Worm (Caenorhabditis elegans) whole organism, L4 larva: ENCODE results near the gene T25C12.3.

Source experiments
- F26F4.8 ChIP-seq: fragments of 200-800 bp; sonication (Bioruptor generic); conservative IDR thresholded peaks from 2 replicates; pipeline ENCODE4 v1.3.6; 2022; ENCODE audit warnings: missing genetic modification characterization, missing compliant biosample characterization
- F37D6.2 ChIP-seq: sonication (generic microtip); optimal IDR thresholded peaks from 2 replicates; lab custom pipeline; 2016; ENCODE audit warnings: mild to moderate bottlenecking, missing genetic modification characterization, missing compliant biosample characterization
- F44E2.7 ChIP-seq: fragments of 200-800 bp; sonication (Bioruptor generic); IDR thresholded peaks from 2 replicates; pipeline ENCODE4 v2.1.2; 2022; ENCODE audit warnings: missing genetic modification characterization, missing compliant biosample characterization
- R02D3.7 ChIP-seq: fragments of 150-350 bp; sonication (generic microtip); optimal IDR thresholded peaks from 3 replicates; lab custom pipeline; 2014; ENCODE audit warnings: missing biosample characterization, missing genetic modification characterization
- T20F7.1 ChIP-seq: fragments of 200-800 bp; sonication (Bioruptor generic); optimal IDR thresholded peaks from 2 replicates; lab custom pipeline; 2018; ENCODE audit warnings: mild to moderate bottlenecking, missing genetic modification characterization, missing compliant biosample characterization
- T26A8.4 ChIP-seq: fragments of 200-800 bp; sonication (Bioruptor generic); IDR thresholded peaks from 2 replicates; pipeline ENCODE4 v1.3.6; 2022; ENCODE audit warnings: missing genetic modification characterization, missing compliant biosample characterization
- Y105C5A.15 ChIP-seq: fragments of 200-800 bp; sonication (Bioruptor generic); IDR thresholded peaks from 2 replicates; pipeline ENCODE4 v1.3.6; 2022; ENCODE audit warnings: missing genetic modification characterization, missing compliant biosample characterization
- Y48G9A.11 ChIP-seq: fragments of 200-800 bp; sonication (Bioruptor generic); IDR thresholded peaks from 2 replicates; pipeline ENCODE4 v1.3.6; 2022; ENCODE audit warnings: missing genetic modification reagents, missing genetic modification characterization, missing compliant biosample characterization
- Y75B8A.6 ChIP-seq: fragments of 200-800 bp; sonication (Bioruptor generic); IDR thresholded peaks from 2 replicates; pipeline ENCODE4 v1.3.6; 2022; ENCODE audit warnings: missing genetic modification reagents, missing genetic modification characterization, missing compliant biosample characterization
- ZK546.5 ChIP-seq, 2 experiments: sonication (generic microtip); optimal IDR thresholded peaks; 2 replicates each; lab custom pipeline; 2017; ENCODE audit warnings: missing biosample characterization in 2 of 2, missing genetic modification characterization in 2 of 2
- aly-2 ChIP-seq: sonication (generic microtip); optimal IDR thresholded peaks from 2 replicates; lab custom pipeline; 2018; ENCODE audit warnings: missing biosample characterization, missing genetic modification characterization
- arid-1 ChIP-seq: fragments of 200-800 bp; sonication (Bioruptor generic); conservative IDR thresholded peaks from 2 replicates; pipeline ENCODE4 v1.3.6; 2022; ENCODE audit warnings: missing genetic modification reagents, missing genetic modification characterization, missing compliant biosample characterization
- ceh-20 ChIP-seq: fragments of 200-800 bp; sonication (Bioruptor generic); IDR thresholded peaks from 2 replicates; pipeline ENCODE4 v1.3.6; 2022; ENCODE audit warnings: missing genetic modification reagents, missing genetic modification characterization, missing compliant biosample characterization
- ceh-28 ChIP-seq: fragments of 150-350 bp; optimal IDR thresholded peaks from 2 replicates; lab custom pipeline; 2014; ENCODE audit warnings: missing biosample characterization, missing genetic modification reagents, missing genetic modification characterization
- ceh-44 ChIP-seq: fragments of 200-800 bp; sonication (Bioruptor generic); IDR thresholded peaks from 2 replicates; pipeline ENCODE4 v1.3.6; 2022; ENCODE audit warnings: missing genetic modification reagents, missing genetic modification characterization, missing compliant biosample characterization
- ceh-82 ChIP-seq: sonication (generic microtip); optimal IDR thresholded peaks from 2 replicates; lab custom pipeline; 2017; ENCODE audit warnings: missing biosample characterization, missing genetic modification characterization
- cey-2 ChIP-seq: sonication (generic microtip); optimal IDR thresholded peaks from 3 replicates; lab custom pipeline; 2017; ENCODE audit warnings: missing genetic modification characterization, mild to moderate bottlenecking, missing compliant biosample characterization, antibody characterized with exemption, borderline replicate concordance; ENCODE audit not compliant: insufficient read depth
- ctbp-1 ChIP-seq: fragments of 200-800 bp; sonication (Bioruptor generic); IDR thresholded peaks from 2 replicates; pipeline ENCODE4 v1.3.6; 2022; ENCODE audit warnings: missing genetic modification reagents, missing genetic modification characterization, missing compliant biosample characterization
- daf-16 ChIP-seq, 3 experiments: sonication (generic microtip); optimal IDR thresholded peaks; 2 replicates each; lab custom pipeline; 2016 to 2017; ENCODE audit warnings: missing genetic modification characterization in 3 of 3, missing genetic modification reagents in 3 of 3, mild to moderate bottlenecking in 2 of 3, missing compliant biosample characterization in 2 of 3, missing biosample characterization in 1 of 3, moderate library complexity in 1 of 3
- daf-19 ChIP-seq: fragments of 200-800 bp; sonication (Bioruptor generic); conservative IDR thresholded peaks from 2 replicates; pipeline ENCODE4 v1.3.6; 2022; ENCODE audit warnings: missing genetic modification characterization, missing compliant biosample characterization
- daf-8 ChIP-seq: fragments of 200-800 bp; sonication (Bioruptor generic); IDR thresholded peaks from 2 replicates; pipeline ENCODE4 v1.3.6; 2022; ENCODE audit warnings: missing genetic modification characterization, missing compliant biosample characterization
- dmd-8 ChIP-seq: fragments of 200-800 bp; sonication (Bioruptor generic); IDR thresholded peaks from 2 replicates; pipeline ENCODE4 v1.3.6; 2022; ENCODE audit warnings: missing genetic modification characterization, missing compliant biosample characterization
- dmd-9 ChIP-seq: fragments of 200-800 bp; sonication (Bioruptor generic); IDR thresholded peaks from 2 replicates; pipeline ENCODE4 v1.3.6; 2022; ENCODE audit warnings: missing genetic modification reagents, missing genetic modification characterization, missing compliant biosample characterization
- dpl-1 ChIP-seq: fragments of 150-350 bp; optimal IDR thresholded peaks from 2 replicates; lab custom pipeline; 2014; ENCODE audit warnings: missing biosample characterization, missing genetic modification reagents, missing genetic modification characterization
- dve-1 ChIP-seq: sonication (generic microtip); optimal IDR thresholded peaks from 2 replicates; lab custom pipeline; 2017; ENCODE audit warnings: antibody characterized with exemption, mild to moderate bottlenecking, missing genetic modification characterization, missing compliant biosample characterization; ENCODE audit not compliant: insufficient read depth
- gei-8 ChIP-seq: fragments of 200-800 bp; sonication (Bioruptor generic); optimal IDR thresholded peaks from 2 replicates; lab custom pipeline; 2018; ENCODE audit warnings: mild to moderate bottlenecking, missing genetic modification characterization, missing compliant biosample characterization
- hif-1 ChIP-seq, 2 experiments: sonication (generic microtip); optimal IDR thresholded peaks; 2 replicates each; lab custom pipeline; 2016 to 2017; ENCODE audit warnings: missing compliant biosample characterization in 2 of 2, missing genetic modification characterization in 2 of 2, missing genetic modification reagents in 2 of 2, missing genotype in 2 of 2, mild to moderate bottlenecking in 1 of 2
- lin-13 ChIP-seq: fragments of 150-350 bp; optimal IDR thresholded peaks from 2 replicates; lab custom pipeline; 2014; ENCODE audit warnings: missing biosample characterization, missing genetic modification reagents, missing genetic modification characterization
- lin-29 ChIP-seq: fragments of 200-800 bp; sonication (Bioruptor generic); IDR thresholded peaks from 2 replicates; pipeline ENCODE4 v1.3.6; 2022; ENCODE audit warnings: missing genetic modification reagents, missing genetic modification characterization, missing compliant biosample characterization
- lin-38 ChIP-seq: fragments of 200-800 bp; sonication (Bioruptor generic); IDR thresholded peaks from 2 replicates; pipeline ENCODE4 v1.3.6; 2022; ENCODE audit warnings: missing genetic modification reagents, missing genetic modification characterization, missing compliant biosample characterization
- lir-3 ChIP-seq: sonication (generic microtip); optimal IDR thresholded peaks from 2 replicates; lab custom pipeline; 2016; ENCODE audit warnings: mild to moderate bottlenecking, missing genetic modification characterization, missing compliant biosample characterization
- lsy-2 ChIP-seq, 2 experiments: fragments of 150-350 bp in 1 of 2; sonication (generic microtip) in 1 of 2; optimal IDR thresholded peaks; 2 replicates each; lab custom pipeline; 2014 to 2017; ENCODE audit warnings: missing biosample characterization in 2 of 2, missing genetic modification characterization in 2 of 2
- mdl-1 ChIP-seq, 2 experiments: fragments of 150-350 bp in 1 of 2; sonication (generic microtip) in 1 of 2; optimal IDR thresholded peaks; 2 replicates each; lab custom pipeline; 2014 to 2017; ENCODE audit warnings: missing biosample characterization in 2 of 2, missing genetic modification characterization in 2 of 2
- mdt-29 ChIP-seq: fragments of 200-800 bp; sonication (Bioruptor generic); IDR thresholded peaks from 2 replicates; pipeline ENCODE4 v1.3.6; 2022; ENCODE audit warnings: missing genetic modification reagents, missing genetic modification characterization, missing compliant biosample characterization
- mep-1 ChIP-seq: fragments of 150-350 bp; sonication (generic microtip); optimal IDR thresholded peaks from 3 replicates; lab custom pipeline; 2014; ENCODE audit warnings: missing biosample characterization, missing genetic modification characterization
- mxl-3 ChIP-seq: fragments of 200-800 bp; sonication (Bioruptor generic); optimal IDR thresholded peaks from 2 replicates; lab custom pipeline; 2018; ENCODE audit warnings: mild to moderate bottlenecking, missing genetic modification characterization, missing compliant biosample characterization
- nhr-11 ChIP-seq: fragments of 150-350 bp; optimal IDR thresholded peaks from 2 replicates; lab custom pipeline; 2014; ENCODE audit warnings: missing biosample characterization, missing genetic modification characterization
- nhr-237 ChIP-seq: sonication (generic microtip); optimal IDR thresholded peaks from 2 replicates; lab custom pipeline; 2017; ENCODE audit warnings: missing biosample characterization, missing genetic modification characterization
- nhr-76 ChIP-seq: fragments of 150-350 bp; optimal IDR thresholded peaks from 2 replicates; lab custom pipeline; 2014; ENCODE audit warnings: missing biosample characterization, missing genetic modification characterization
- php-3 ChIP-seq: fragments of 200-800 bp; sonication (Bioruptor generic); IDR thresholded peaks from 2 replicates; pipeline ENCODE4 v1.3.6; 2022; ENCODE audit warnings: missing genetic modification reagents, missing genetic modification characterization, missing compliant biosample characterization
- pqm-1 ChIP-seq: sonication (generic microtip); optimal IDR thresholded peaks from 2 replicates; lab custom pipeline; 2017; ENCODE audit warnings: missing biosample characterization, missing genetic modification characterization
- rbr-2 ChIP-seq: sonication (generic microtip); optimal IDR thresholded peaks from 2 replicates; lab custom pipeline; 2016; ENCODE audit warnings: missing genotype, missing genetic modification characterization, missing compliant biosample characterization
- saeg-2 ChIP-seq: fragments of 200-800 bp; sonication (Bioruptor generic); IDR thresholded peaks from 2 replicates; pipeline ENCODE4 v1.3.6; 2022; ENCODE audit warnings: missing genetic modification reagents, missing genetic modification characterization, missing compliant biosample characterization
- set-16 ChIP-seq: fragments of 200-800 bp; sonication (Bioruptor generic); IDR thresholded peaks from 2 replicates; pipeline ENCODE4 v1.3.6; 2022; ENCODE audit warnings: missing genetic modification reagents, missing genetic modification characterization, missing compliant biosample characterization
- skn-1 ChIP-seq: fragments of 150-350 bp; optimal IDR thresholded peaks from 2 replicates; lab custom pipeline; 2014; ENCODE audit warnings: missing biosample characterization, missing genetic modification characterization
- snpc-4 ChIP-seq: fragments of 150-350 bp; optimal IDR thresholded peaks from 2 replicates; lab custom pipeline; 2014; ENCODE audit warnings: missing biosample characterization, missing genetic modification characterization
- tag-97 ChIP-seq: fragments of 200-800 bp; sonication (Bioruptor generic); IDR thresholded peaks from 2 replicates; pipeline ENCODE4 v1.3.6; 2022; ENCODE audit warnings: missing genetic modification characterization, missing compliant biosample characterization
- tra-1 ChIP-seq: fragments of 200-800 bp; sonication (Bioruptor generic); IDR thresholded peaks from 2 replicates; pipeline ENCODE4 v1.3.6; 2022; ENCODE audit warnings: missing genetic modification reagents, missing genetic modification characterization, missing compliant biosample characterization
- zag-1 ChIP-seq: fragments of 150-350 bp; optimal IDR thresholded peaks from 2 replicates; lab custom pipeline; 2014; ENCODE audit warnings: missing biosample characterization, missing genetic modification characterization
- zip-11 ChIP-seq: fragments of 200-800 bp; sonication (Bioruptor generic); IDR thresholded peaks from 2 replicates; pipeline ENCODE4 v1.3.6; 2022; ENCODE audit warnings: missing genetic modification characterization, missing compliant biosample characterization
- ztf-11 ChIP-seq: fragments of 150-350 bp; optimal IDR thresholded peaks from 2 replicates; lab custom pipeline; 2014; ENCODE audit warnings: missing biosample characterization, missing genetic modification characterization
- ztf-7 ChIP-seq: fragments of 150-350 bp; optimal IDR thresholded peaks from 2 replicates; lab custom pipeline; 2014; ENCODE audit warnings: missing biosample characterization, missing genetic modification characterization

Gene T25C12.3

DNA sequence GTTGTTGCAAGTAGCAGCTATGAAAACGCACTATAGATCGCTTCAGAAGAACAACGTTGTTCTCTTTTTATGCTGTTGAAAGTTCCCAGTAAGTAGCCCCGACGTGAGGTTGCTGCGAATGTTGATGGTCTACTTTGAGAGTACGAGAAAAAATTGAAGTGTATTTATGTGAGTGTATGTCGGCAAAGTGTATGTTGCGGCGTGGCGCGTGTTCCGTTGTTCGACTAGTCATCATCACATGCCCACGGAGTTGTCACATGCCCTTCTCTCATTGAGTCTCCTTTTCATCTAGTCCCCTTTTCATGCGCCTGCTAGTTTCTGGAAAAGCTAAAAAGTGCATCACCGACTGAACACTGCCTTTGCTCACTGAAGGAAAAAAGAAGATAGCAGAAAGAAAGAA is 27.9 kb downstream of the T25C12.3 start (continued):
- TF ChIP-seq saeg-2 (GFP tag; lab: Robert Waterston, UW) (0 out of 2 replicates have a peak, but pooled peaks have one; percentile 60), F26F4.8 (GFP tag; lab: Robert Waterston, UW) (no peak), tra-1 (peak; percentile 66; the same call in 1 of the 2 replicates), ceh-20 (GFP tag; lab: Robert Waterston, UW) (peak; percentile 77), dmd-9 (0 out of 2 replicates have a peak, but pooled peaks have one; percentile 43), R02D3.7 (tag; lab: Kevin White, UChicago) (no peak), tag-97 (GFP tag; lab: Robert Waterston, UW) (no peak), zag-1 (tag; lab: Kevin White, UChicago) (no peak), gei-8 (GFP tag; lab: Kevin White, UChicago) (peak; percentile 16), F37D6.2 (tag; lab: Kevin White, UChicago) (peak; percentile 76), dpl-1 (GFP tag; lab: Kevin White, UChicago) (peak; percentile 54), lin-13 (GFP tag; lab: Kevin White, UChicago) (no peak), lir-3 (tag; lab: Kevin White, UChicago) (no peak), cey-2 (tag; lab: Kevin White, UChicago) (no peak), pqm-1 (no peak), ctbp-1 (GFP tag; lab: Robert Waterston, UW) (peak; percentile 86), T26A8.4 (GFP tag; lab: Robert Waterston, UW) (peak; percentile 32; the same call in 1 of the 2 replicates), arid-1 (GFP tag; lab: Robert Waterston, UW) (no peak), zip-11 (GFP tag; lab: Robert Waterston, UW) (no peak), dve-1 (peak; percentile 67), nhr-237 (tag; lab: Kevin White, UChicago) (no peak), skn-1 (tag; lab: Kevin White, UChicago) (no peak), mdt-29 (GFP tag; lab: Robert Waterston, UW) (0 out of 2 replicates have a peak, but pooled peaks have one; percentile 13), nhr-11 (tag; lab: Kevin White, UChicago) (peak; percentile 94), nhr-76 (tag; lab: Kevin White, UChicago) (no peak), Y75B8A.6 (GFP tag; lab: Robert Waterston, UW) (no peak), hif-1 (tag; optimal IDR thresholded peaks at IDR 0.05; lab: Kevin White, UChicago) (peak in 1 of 2 experiments; percentile 86), lsy-2 (tag; optimal IDR thresholded peaks at IDR 0.05; lab: Kevin White, UChicago) (peak; percentile 72 to 81), dmd-8 (GFP tag; lab: Robert Waterston, UW) (no peak), ztf-7 (tag; lab: Kevin White, UChicago) (no peak), F44E2.7 (no peak), Y105C5A.15 (GFP tag; lab: Robert Waterston, UW) (no peak), ceh-44 (GFP tag; lab: Robert Waterston, UW) (no peak), snpc-4 (no peak), daf-16 (GFP tag; optimal IDR thresholded peaks at IDR 0.05; lab: Kevin White, UChicago) (no peak), daf-16 (tag; optimal IDR thresholded peaks at IDR 0.05; lab: Kevin White, UChicago) (no peak), daf-8 (no peak), aly-2 (tag; lab: Kevin White, UChicago) (no peak), set-16 (GFP tag; lab: Robert Waterston, UW) (peak; percentile 40), T20F7.1 (GFP tag; lab: Kevin White, UChicago) (no peak), lin-29 (GFP tag; lab: Robert Waterston, UW) (no peak), daf-19 (GFP tag; lab: Robert Waterston, UW) (no peak), ZK546.5 (tag; optimal IDR thresholded peaks at IDR 0.05; lab: Kevin White, UChicago) (no peak), ztf-11 (no peak), lin-38 (GFP tag; lab: Robert Waterston, UW) (no peak), Y48G9A.11 (GFP tag; lab: Robert Waterston, UW) (no peak), php-3 (GFP tag; lab: Robert Waterston, UW) (no peak), ceh-82 (tag; lab: Kevin White, UChicago) (no peak), rbr-2 (peak; percentile 65), mdl-1 (tag; optimal IDR thresholded peaks at IDR 0.05; lab: Kevin White, UChicago) (peak in 1 of 2 experiments; percentile 90), mxl-3 (GFP tag; lab: Kevin White, UChicago) (peak; percentile 75), mep-1 (tag; lab: Kevin White, UChicago) (peak; percentile 89), ceh-28 (tag; lab: Kevin White, UChicago) (no peak)
